Fruit fly (Drosophila melanogaster) whole organism, embryonic: Measurements from ENCODE around the gene CG15877.

Experiments
- ATbp ChIP-seq: fragments of 200-800 bp; sonication (Bioruptor generic); optimal IDR thresholded peaks from 2 replicates; lab custom pipeline; 2017; ENCODE audit warnings: missing biosample characterization, mild to moderate bottlenecking, missing genetic modification characterization, missing genetic modification reagents
- Abd-B ChIP-seq: fragments of 200-800 bp; sonication (Bioruptor generic); optimal IDR thresholded peaks from 2 replicates; lab custom pipeline; 2018; ENCODE audit warnings: missing biosample characterization, mild to moderate bottlenecking, missing genetic modification characterization, moderate library complexity
- CG10654 ChIP-seq: fragments of 200-800 bp; sonication (Bioruptor generic); optimal IDR thresholded peaks from 2 replicates; lab custom pipeline; 2016; ENCODE audit warnings: missing biosample characterization, missing genetic modification characterization
- CG12236 ChIP-seq: fragments of 200-800 bp; sonication (Bioruptor generic); optimal IDR thresholded peaks from 2 replicates; lab custom pipeline; 2016; ENCODE audit warnings: missing biosample characterization, missing genetic modification characterization
- CG13123 ChIP-seq: fragments of 200-800 bp; sonication (Bioruptor generic); optimal IDR thresholded peaks from 2 replicates; lab custom pipeline; 2016; ENCODE audit warnings: missing biosample characterization, missing genetic modification characterization
- CG1602 ChIP-seq: fragments of 200-800 bp; sonication (Bioruptor generic); optimal IDR thresholded peaks from 3 replicates; lab custom pipeline; 2016; ENCODE audit warnings: missing biosample characterization, missing genetic modification characterization
- CG16863 ChIP-seq: fragments of 200-800 bp; sonication (Bioruptor generic); optimal IDR thresholded peaks from 3 replicates; lab custom pipeline; 2016; ENCODE audit warnings: missing biosample characterization, missing genetic modification characterization
- CG17359 ChIP-seq: fragments of 200-800 bp; sonication (Bioruptor generic); optimal IDR thresholded peaks from 3 replicates; lab custom pipeline; 2018; ENCODE audit warnings: missing biosample characterization, mild to moderate bottlenecking, missing genetic modification characterization, moderate library complexity
- CG1832 ChIP-seq: fragments of 200-800 bp; sonication (Bioruptor generic); optimal IDR thresholded peaks from 2 replicates; lab custom pipeline; 2017; ENCODE audit warnings: missing biosample characterization, mild to moderate bottlenecking, missing genetic modification characterization, inconsistent platforms
- CG2678 ChIP-seq: fragments of 200-800 bp; sonication (Bioruptor generic); optimal IDR thresholded peaks from 3 replicates; lab custom pipeline; 2019; ENCODE audit warnings: missing biosample characterization, mild to moderate bottlenecking, missing genetic modification characterization, moderate library complexity
- CG31441 ChIP-seq: fragments of 200-800 bp; sonication (Bioruptor generic); IDR thresholded peaks from 2 replicates; pipeline ENCODE4 v1.3.6; 2022; ENCODE audit warnings: missing biosample characterization, missing genetic modification characterization
- CG8089 ChIP-seq: fragments of 200-800 bp; sonication (Bioruptor generic); optimal IDR thresholded peaks from 3 replicates; lab custom pipeline; 2016; ENCODE audit warnings: missing biosample characterization, missing genetic modification characterization
- CG8359 ChIP-seq: fragments of 200-800 bp; sonication (Bioruptor generic); optimal IDR thresholded peaks from 2 replicates; lab custom pipeline; 2017; ENCODE audit warnings: missing biosample characterization, mild to moderate bottlenecking, missing genetic modification characterization, borderline replicate concordance
- CG8388 ChIP-seq: fragments of 200-800 bp; sonication (Bioruptor generic); optimal IDR thresholded peaks from 2 replicates; lab custom pipeline; 2019; ENCODE audit warnings: missing biosample characterization, mild to moderate bottlenecking, missing genetic modification characterization, moderate library complexity
- D ChIP-seq, 2 experiments: fragments of 200-800 bp in 1 of 2; fragments of >200 bp in 1 of 2; sonication (Bioruptor generic) in 1 of 2; optimal IDR thresholded peaks; 2 replicates in 1 of 2; 3 replicates in 1 of 2; lab custom pipeline; 2017; ENCODE audit warnings: mild to moderate bottlenecking in 1 of 2, missing biosample characterization in 1 of 2, missing genetic modification characterization in 1 of 2, missing genetic modification reagents in 1 of 2
- D19A ChIP-seq: fragments of 200-800 bp; optimal IDR thresholded peaks from 3 replicates; lab custom pipeline; 2019; ENCODE audit warnings: missing biosample characterization, mild to moderate bottlenecking, missing genetic modification characterization, moderate library complexity
- Dfd ChIP-seq, 2 experiments: fragments of >200 bp; optimal IDR thresholded peaks; 2 replicates each; lab custom pipeline; 2017; ENCODE audit warnings: missing biosample characterization in 2 of 2, missing genetic modification characterization in 2 of 2
- Doc2 ChIP-seq: fragments of 200-800 bp; sonication (Bioruptor generic); IDR thresholded peaks from 2 replicates; pipeline ENCODE4 v1.3.6; 2022; ENCODE audit warnings: missing biosample characterization, missing genetic modification characterization
- E2f1 ChIP-seq: fragments of 200-800 bp; sonication (Bioruptor generic); IDR thresholded peaks from 2 replicates; pipeline ENCODE4 v1.3.6; 2022; ENCODE audit warnings: missing biosample characterization, missing genetic modification characterization
- Fer1 ChIP-seq: fragments of 200-800 bp; sonication (Bioruptor generic); optimal IDR thresholded peaks from 2 replicates; lab custom pipeline; 2017; ENCODE audit warnings: missing biosample characterization, mild to moderate bottlenecking, missing genetic modification characterization
- Lpt ChIP-seq: fragments of >200 bp; optimal IDR thresholded peaks from 2 replicates; lab custom pipeline; 2018; ENCODE audit warnings: missing biosample characterization, missing genetic modification characterization
- MESR4 ChIP-seq: fragments of 200-800 bp; sonication (Bioruptor generic); optimal IDR thresholded peaks from 2 replicates; lab custom pipeline; 2018; ENCODE audit warnings: missing biosample characterization, mild to moderate bottlenecking, missing genetic modification characterization, moderate library complexity
- Oli ChIP-seq: fragments of 200-800 bp; sonication (Bioruptor generic); optimal IDR thresholded peaks from 2 replicates; lab custom pipeline; 2018; ENCODE audit warnings: missing biosample characterization, mild to moderate bottlenecking, missing genetic modification characterization, moderate library complexity
- Optix ChIP-seq: fragments of 200-800 bp; sonication (Bioruptor generic); IDR thresholded peaks from 3 replicates; pipeline ENCODE4 v1.3.6; 2022; ENCODE audit warnings: missing biosample characterization, missing genetic modification characterization
- Rfx ChIP-seq: fragments of 200-800 bp; sonication (Bioruptor generic); IDR thresholded peaks from 2 replicates; pipeline ENCODE4 v1.3.6; 2022; ENCODE audit warnings: missing biosample characterization, missing genetic modification characterization
- Ssrp ChIP-seq: fragments of 200-800 bp; sonication (Bioruptor generic); optimal IDR thresholded peaks from 2 replicates; lab custom pipeline; 2018; ENCODE audit warnings: missing biosample characterization, mild to moderate bottlenecking, missing genetic modification characterization, moderate library complexity
- Trl ChIP-seq, 3 experiments: fragments of >200 bp in 2 of 3; fragments of 200-800 bp in 1 of 3; sonication (Bioruptor generic) in 1 of 3; optimal IDR thresholded peaks; 2 replicates in 1 of 3; 3 replicates in 2 of 3; lab custom pipeline; 2016 to 2017; ENCODE audit warnings: missing biosample characterization in 1 of 3, missing genetic modification characterization in 1 of 3
- Xbp1 ChIP-seq: fragments of 200-800 bp; sonication (Bioruptor generic); optimal IDR thresholded peaks from 3 replicates; lab custom pipeline; 2016; ENCODE audit warnings: missing biosample characterization, mild to moderate bottlenecking, missing genetic modification characterization
- Xrp1 ChIP-seq: fragments of 200-800 bp; sonication (Bioruptor generic); IDR thresholded peaks from 2 replicates; pipeline ENCODE4 v1.3.6; 2022; ENCODE audit warnings: missing biosample characterization, missing genetic modification characterization
- ab ChIP-seq: fragments of 200-800 bp; sonication (Bioruptor generic); optimal IDR thresholded peaks from 2 replicates; lab custom pipeline; 2016; ENCODE audit warnings: missing biosample characterization, missing genetic modification characterization
- ara ChIP-seq: fragments of 200-800 bp; sonication (Bioruptor generic); IDR thresholded peaks from 2 replicates; pipeline ENCODE4 v1.3.6; 2022; ENCODE audit warnings: missing biosample characterization, missing genetic modification characterization
- cas ChIP-seq: fragments of 200-800 bp; sonication (Bioruptor generic); IDR thresholded peaks from 2 replicates; pipeline ENCODE4 v1.3.6; 2022; ENCODE audit warnings: missing biosample characterization, missing genetic modification characterization
- cato ChIP-seq: fragments of 200-800 bp; sonication (Bioruptor generic); optimal IDR thresholded peaks from 2 replicates; lab custom pipeline; 2016; ENCODE audit warnings: missing biosample characterization, missing genetic modification characterization, borderline replicate concordance
- dmrt99B ChIP-seq: fragments of 200-800 bp; sonication (Bioruptor generic); optimal IDR thresholded peaks from 2 replicates; lab custom pipeline; 2018; ENCODE audit warnings: missing biosample characterization, mild to moderate bottlenecking, missing genetic modification characterization, moderate library complexity
- en ChIP-seq: fragments of 200-800 bp; sonication (Bioruptor generic); optimal IDR thresholded peaks from 2 replicates; lab custom pipeline; 2016; ENCODE audit warnings: missing biosample characterization, missing genetic modification characterization
- exex ChIP-seq: fragments of 200-800 bp; sonication (Bioruptor generic); optimal IDR thresholded peaks from 4 replicates; lab custom pipeline; 2018; ENCODE audit warnings: missing biosample characterization, mild to moderate bottlenecking, missing genetic modification characterization, moderate library complexity
- fu2 ChIP-seq: fragments of 200-800 bp; sonication (Bioruptor generic); optimal IDR thresholded peaks from 2 replicates; lab custom pipeline; 2016; ENCODE audit warnings: missing biosample characterization, missing genetic modification characterization
- gfzf ChIP-seq: fragments of 200-800 bp; sonication (Bioruptor generic); optimal IDR thresholded peaks from 2 replicates; lab custom pipeline; 2016; ENCODE audit warnings: missing biosample characterization, mild to moderate bottlenecking, missing genetic modification characterization, moderate library complexity
- ham ChIP-seq: fragments of 200-800 bp; sonication (Bioruptor generic); IDR thresholded peaks from 2 replicates; pipeline ENCODE4 v1.3.6; 2022; ENCODE audit warnings: missing biosample characterization, missing genetic modification characterization
- hkb ChIP-seq, 2 experiments: fragments of 200-800 bp in 1 of 2; fragments of >200 bp in 1 of 2; sonication (Bioruptor generic) in 1 of 2; IDR thresholded peaks in 1 of 2; optimal IDR thresholded peaks in 1 of 2; 2 replicates each; pipeline versions ENCODE4 v1.3.6 to Lab custom; 2017 to 2022; ENCODE audit warnings: missing biosample characterization in 1 of 2, missing genetic modification characterization in 1 of 2
- ind ChIP-seq: fragments of 200-800 bp; sonication (Bioruptor generic); optimal IDR thresholded peaks from 3 replicates; lab custom pipeline; 2016; ENCODE audit warnings: missing biosample characterization, missing genetic modification characterization
- lov ChIP-seq, 2 experiments: fragments of 200-800 bp in 1 of 2; fragments of >200 bp in 1 of 2; sonication (Bioruptor generic) in 1 of 2; IDR thresholded peaks in 1 of 2; optimal IDR thresholded peaks in 1 of 2; 2 replicates in 1 of 2; 3 replicates in 1 of 2; pipeline versions ENCODE4 v1.3.6 to Lab custom; 2017 to 2022; ENCODE audit warnings: missing biosample characterization in 1 of 2, missing genetic modification characterization in 1 of 2
- odd ChIP-seq: fragments of 200-800 bp; sonication (Bioruptor generic); optimal IDR thresholded peaks from 2 replicates; lab custom pipeline; 2017; ENCODE audit warnings: missing biosample characterization, mild to moderate bottlenecking, missing genetic modification characterization
- pho ChIP-seq: fragments of 200-800 bp; sonication (Bioruptor generic); optimal IDR thresholded peaks from 2 replicates; lab custom pipeline; 2016; ENCODE audit warnings: missing biosample characterization, missing genetic modification characterization
- rib ChIP-seq: fragments of 200-800 bp; sonication (Bioruptor generic); IDR thresholded peaks from 2 replicates; pipeline ENCODE4 v1.3.6; 2022; ENCODE audit warnings: missing biosample characterization, missing genetic modification characterization
- so ChIP-seq: fragments of 200-800 bp; sonication (Bioruptor generic); IDR thresholded peaks from 3 replicates; pipeline ENCODE4 v1.3.6; 2022; ENCODE audit warnings: missing biosample characterization, missing genetic modification characterization
- vnd ChIP-seq: fragments of 200-800 bp; sonication (Bioruptor generic); IDR thresholded peaks from 3 replicates; pipeline ENCODE4 v1.3.6; 2022; ENCODE audit warnings: missing biosample characterization, missing genetic modification characterization; ENCODE audit not compliant: partially characterized antibody
- wek ChIP-seq: fragments of 200-800 bp; sonication (Bioruptor generic); optimal IDR thresholded peaks from 3 replicates; lab custom pipeline; 2018; ENCODE audit warnings: missing biosample characterization, mild to moderate bottlenecking, missing genetic modification characterization, moderate library complexity
- zfh1 ChIP-seq: fragments of 200-800 bp; sonication (Bioruptor generic); IDR thresholded peaks from 3 replicates; pipeline ENCODE4 v1.3.6; 2022; ENCODE audit warnings: missing biosample characterization, missing genetic modification characterization

The CG15877 gene

dm6 chr3L:2400227-2400840, 23.0 kb upstream of the CG15877 start (continued):
- TF ChIP-seq Trl (optimal IDR thresholded peaks at IDR 0.05; lab: Kevin White, UChicago) (peak; percentile 33 to 70), Trl (GFP tag; optimal IDR thresholded peaks at IDR 0.05; lab: Kevin White, UChicago) (no peak), en (GFP tag; lab: Kevin White, UChicago) (no peak), Abd-B (no peak), CG8359 (GFP tag; lab: Kevin White, UChicago) (no peak), E2f1 (no peak), Doc2 (GFP tag; lab: Robert Waterston, UW) (no peak), ham (GFP tag; lab: Robert Waterston, UW) (no peak), cato (GFP tag; lab: Kevin White, UChicago) (no peak), exex (tag; lab: Kevin White, UChicago) (peak; percentile 45), pho (GFP tag; lab: Kevin White, UChicago) (no peak), CG31441 (no peak), D (optimal IDR thresholded peaks at IDR 0.05; lab: Kevin White, UChicago) (no peak), D (GFP tag; optimal IDR thresholded peaks at IDR 0.05; lab: Kevin White, UChicago) (no peak), CG10654 (no peak), Optix (GFP tag; lab: Robert Waterston, UW) (no peak), ab (GFP tag; lab: Kevin White, UChicago) (no peak), Lpt (GFP tag; lab: Kevin White, UChicago) (no peak), CG8089 (GFP tag; lab: Kevin White, UChicago) (no peak), Fer1 (GFP tag; lab: Kevin White, UChicago) (no peak), CG13123 (GFP tag; lab: Kevin White, UChicago) (no peak), CG1602 (no peak), CG12236 (GFP tag; lab: Kevin White, UChicago) (no peak), hkb (optimal IDR thresholded peaks at IDR 0.05; lab: Kevin White, UChicago) (no peak), hkb (GFP tag; IDR thresholded peaks at IDR 0.05; lab: Robert Waterston, UW) (no peak), zfh1 (GFP tag; lab: Robert Waterston, UW) (no peak), ara (GFP tag; lab: Robert Waterston, UW) (no peak), Rfx (GFP tag; lab: Robert Waterston, UW) (0 out of 2 replicates have a peak, but pooled peaks have one; percentile 7), gfzf (GFP tag; lab: Kevin White, UChicago) (no peak), fu2 (GFP tag; lab: Kevin White, UChicago) (no peak), CG16863 (GFP tag; lab: Kevin White, UChicago) (no peak), CG1832 (GFP tag; lab: Kevin White, UChicago) (no peak), cas (GFP tag; lab: Robert Waterston, UW) (no peak), ind (no peak), Dfd (GFP tag; optimal IDR thresholded peaks at IDR 0.05; lab: Kevin White, UChicago) (no peak), wek (GFP tag; lab: Kevin White, UChicago) (no peak), ATbp (GFP tag; lab: Kevin White, UChicago) (no peak), rib (GFP tag; lab: Robert Waterston, UW) (0 out of 2 replicates have a peak, but pooled peaks have one; percentile 34)

dm6 chr3L:2399788-2400187, 22.4 kb upstream of the CG15877 start:
- peak; percentile 10 for TF ChIP-seq dmrt99B
- TF ChIP-seq CG31441: peak; percentile 38
- no peak for TF ChIP-seq so (GFP tag; lab: Robert Waterston, UW)
- peak; percentile 37; the same call in 1 of the 2 replicates for TF ChIP-seq Xrp1 (GFP tag; lab: Robert Waterston, UW)
- TF ChIP-seq D19A (tag; lab: Kevin White, UChicago): peak; percentile 20
- TF ChIP-seq Ssrp (tag; lab: Kevin White, UChicago): peak; percentile 27
- TF ChIP-seq Oli (tag; lab: Kevin White, UChicago): peak; percentile 3
- TF ChIP-seq CG8388 (GFP tag; lab: Kevin White, UChicago): peak; percentile 35
- TF ChIP-seq CG17359 (tag; lab: Kevin White, UChicago): peak; percentile 31
- no peak for TF ChIP-seq lov (optimal IDR thresholded peaks at IDR 0.05; lab: Kevin White, UChicago)
- TF ChIP-seq lov (GFP tag; IDR thresholded peaks at IDR 0.05; lab: Robert Waterston, UW): 0 out of 3 replicates have a peak, but pooled peaks have one; percentile 48
- no peak for TF ChIP-seq odd (GFP tag; lab: Kevin White, UChicago)
- no peak for TF ChIP-seq vnd (GFP tag; lab: Robert Waterston, UW)
- TF ChIP-seq CG2678 (tag; lab: Kevin White, UChicago): peak; percentile 12
- peak; percentile 15 for TF ChIP-seq Xbp1 (GFP tag; lab: Kevin White, UChicago)
- no peak for TF ChIP-seq MESR4 (GFP tag; lab: Kevin White, UChicago)
